Worm (Caenorhabditis elegans) whole organism, L4 larva: Measurements from ENCODE around the gene ZC190.5.
A peak's percentile ranks its signal among the peaks of the same experiment; 100 is the strongest.

Experiments
- D1046.2 ChIP-seq: fragments of 200-800 bp; sonication (Bioruptor generic); IDR thresholded peaks from 2 replicates; pipeline ENCODE4 v1.3.6; 2022; ENCODE audit warnings: missing genetic modification characterization, missing compliant biosample characterization
- F10B5.3 ChIP-seq: sonication (generic microtip); optimal IDR thresholded peaks from 2 replicates; lab custom pipeline; 2016; ENCODE audit warnings: mild to moderate bottlenecking, missing genetic modification characterization, missing compliant biosample characterization
- F44E2.7 ChIP-seq: fragments of 200-800 bp; sonication (Bioruptor generic); IDR thresholded peaks from 2 replicates; pipeline ENCODE4 v2.1.2; 2022; ENCODE audit warnings: missing genetic modification characterization, missing compliant biosample characterization
- F49E8.2 ChIP-seq: sonication (generic microtip); optimal IDR thresholded peaks from 2 replicates; lab custom pipeline; 2016; ENCODE audit warnings: missing compliant biosample characterization, mild to moderate bottlenecking, missing genetic modification characterization, borderline replicate concordance
- T20F7.1 ChIP-seq: fragments of 200-800 bp; sonication (Bioruptor generic); optimal IDR thresholded peaks from 2 replicates; lab custom pipeline; 2018; ENCODE audit warnings: mild to moderate bottlenecking, missing genetic modification characterization, missing compliant biosample characterization
- T26A8.4 ChIP-seq: fragments of 200-800 bp; sonication (Bioruptor generic); IDR thresholded peaks from 2 replicates; pipeline ENCODE4 v1.3.6; 2022; ENCODE audit warnings: missing genetic modification characterization, missing compliant biosample characterization
- Y105C5A.15 ChIP-seq: fragments of 200-800 bp; sonication (Bioruptor generic); IDR thresholded peaks from 2 replicates; pipeline ENCODE4 v1.3.6; 2022; ENCODE audit warnings: missing genetic modification characterization, missing compliant biosample characterization
- ZK546.5 ChIP-seq, 2 experiments: sonication (generic microtip); optimal IDR thresholded peaks; 2 replicates each; lab custom pipeline; 2017; ENCODE audit warnings: missing biosample characterization in 2 of 2, missing genetic modification characterization in 2 of 2
- attf-4 ChIP-seq: sonication (generic microtip); optimal IDR thresholded peaks from 3 replicates; lab custom pipeline; 2017; ENCODE audit warnings: missing biosample characterization, missing genetic modification characterization
- ceh-28 ChIP-seq: fragments of 150-350 bp; optimal IDR thresholded peaks from 2 replicates; lab custom pipeline; 2014; ENCODE audit warnings: missing biosample characterization, missing genetic modification reagents, missing genetic modification characterization
- ces-1 ChIP-seq: fragments of 150-350 bp; sonication (generic microtip); optimal IDR thresholded peaks from 4 replicates; lab custom pipeline; 2014; ENCODE audit warnings: missing biosample characterization, missing genetic modification reagents, missing genetic modification characterization
- daf-16 ChIP-seq, 3 experiments: sonication (generic microtip); optimal IDR thresholded peaks; 2 replicates each; lab custom pipeline; 2016 to 2017; ENCODE audit warnings: missing genetic modification characterization in 3 of 3, missing genetic modification reagents in 3 of 3, mild to moderate bottlenecking in 2 of 3, missing compliant biosample characterization in 2 of 3, missing biosample characterization in 1 of 3, moderate library complexity in 1 of 3
- dmd-6 ChIP-seq: fragments of 200-800 bp; sonication (Bioruptor generic); IDR thresholded peaks from 2 replicates; pipeline ENCODE4 v1.3.6; 2022; ENCODE audit warnings: missing genetic modification reagents, missing genetic modification characterization, missing compliant biosample characterization
- dmd-8 ChIP-seq: fragments of 200-800 bp; sonication (Bioruptor generic); IDR thresholded peaks from 2 replicates; pipeline ENCODE4 v1.3.6; 2022; ENCODE audit warnings: missing genetic modification characterization, missing compliant biosample characterization
- duxl-1 ChIP-seq: sonication (generic microtip); optimal IDR thresholded peaks from 2 replicates; lab custom pipeline; 2016; ENCODE audit warnings: mild to moderate bottlenecking, missing genetic modification characterization, moderate library complexity, missing compliant biosample characterization; ENCODE audit not compliant: poor library complexity
- dve-1 ChIP-seq: sonication (generic microtip); optimal IDR thresholded peaks from 2 replicates; lab custom pipeline; 2017; ENCODE audit warnings: antibody characterized with exemption, mild to moderate bottlenecking, missing genetic modification characterization, missing compliant biosample characterization; ENCODE audit not compliant: insufficient read depth
- egl-27 ChIP-seq: sonication (generic microtip); optimal IDR thresholded peaks from 3 replicates; lab custom pipeline; 2017; ENCODE audit warnings: missing biosample characterization, missing genetic modification reagents, missing genetic modification characterization
- hif-1 ChIP-seq, 2 experiments: sonication (generic microtip); optimal IDR thresholded peaks; 2 replicates each; lab custom pipeline; 2016 to 2017; ENCODE audit warnings: missing compliant biosample characterization in 2 of 2, missing genetic modification characterization in 2 of 2, missing genetic modification reagents in 2 of 2, missing genotype in 2 of 2, mild to moderate bottlenecking in 1 of 2
- hlh-11 ChIP-seq: fragments of 200-800 bp; sonication (Bioruptor generic); optimal IDR thresholded peaks from 2 replicates; lab custom pipeline; 2018; ENCODE audit warnings: mild to moderate bottlenecking, missing genetic modification characterization, missing compliant biosample characterization
- hlh-30 ChIP-seq: sonication (generic microtip); optimal IDR thresholded peaks from 2 replicates; lab custom pipeline; 2017; ENCODE audit warnings: antibody characterized with exemption, mild to moderate bottlenecking, missing genetic modification characterization, missing compliant biosample characterization; ENCODE audit not compliant: insufficient read depth
- hmg-1.1 ChIP-seq: fragments of 200-800 bp; sonication (Bioruptor generic); IDR thresholded peaks from 2 replicates; pipeline ENCODE4 v1.3.6; 2022; ENCODE audit warnings: missing genetic modification reagents, missing genetic modification characterization, missing compliant biosample characterization
- lin-1 ChIP-seq: fragments of 200-800 bp; sonication (Bioruptor generic); IDR thresholded peaks from 2 replicates; pipeline ENCODE4 v1.3.6; 2022; ENCODE audit warnings: missing genetic modification reagents, missing genetic modification characterization, missing compliant biosample characterization
- lin-29 ChIP-seq: fragments of 200-800 bp; sonication (Bioruptor generic); IDR thresholded peaks from 2 replicates; pipeline ENCODE4 v1.3.6; 2022; ENCODE audit warnings: missing genetic modification reagents, missing genetic modification characterization, missing compliant biosample characterization
- lin-39 ChIP-seq: fragments of 150-350 bp; optimal IDR thresholded peaks from 2 replicates; lab custom pipeline; 2014; ENCODE audit warnings: missing biosample characterization, missing genetic modification reagents, missing genetic modification characterization
- madf-5 ChIP-seq, 2 experiments: fragments of 200-800 bp; sonication (Bioruptor generic); IDR thresholded peaks; 2 replicates each; pipeline ENCODE4 v1.3.6; 2022; ENCODE audit warnings: missing compliant biosample characterization in 2 of 2, missing genetic modification characterization in 2 of 2
- mes-2 ChIP-seq: sonication (generic microtip); optimal IDR thresholded peaks from 2 replicates; lab custom pipeline; 2016; ENCODE audit warnings: missing genotype, mild to moderate bottlenecking, missing genetic modification characterization, missing compliant biosample characterization; ENCODE audit not compliant: poor library complexity, severe bottlenecking
- mxl-2 ChIP-seq: fragments of 200-800 bp; sonication (Bioruptor generic); conservative IDR thresholded peaks from 2 replicates; pipeline ENCODE4 v1.3.6; 2022; ENCODE audit warnings: missing genetic modification reagents, missing genetic modification characterization, missing compliant biosample characterization
- mxl-3 ChIP-seq: fragments of 200-800 bp; sonication (Bioruptor generic); optimal IDR thresholded peaks from 2 replicates; lab custom pipeline; 2018; ENCODE audit warnings: mild to moderate bottlenecking, missing genetic modification characterization, missing compliant biosample characterization
- nhr-102 ChIP-seq: sonication (generic microtip); optimal IDR thresholded peaks from 2 replicates; lab custom pipeline; 2016; ENCODE audit warnings: mild to moderate bottlenecking, missing genetic modification characterization, moderate library complexity, missing compliant biosample characterization
- nhr-111 ChIP-seq: fragments of 200-800 bp; sonication (Bioruptor generic); optimal IDR thresholded peaks from 2 replicates; lab custom pipeline; 2018; ENCODE audit warnings: mild to moderate bottlenecking, missing genetic modification characterization, missing compliant biosample characterization
- nhr-237 ChIP-seq: sonication (generic microtip); optimal IDR thresholded peaks from 2 replicates; lab custom pipeline; 2017; ENCODE audit warnings: missing biosample characterization, missing genetic modification characterization
- nhr-25 ChIP-seq: sonication (generic microtip); optimal IDR thresholded peaks from 2 replicates; lab custom pipeline; 2017; ENCODE audit warnings: missing genetic modification characterization, mild to moderate bottlenecking, missing compliant biosample characterization, antibody characterized with exemption, moderate library complexity, borderline replicate concordance; ENCODE audit not compliant: insufficient read depth
- nhr-41 ChIP-seq: fragments of 200-800 bp; sonication (Bioruptor generic); IDR thresholded peaks from 2 replicates; pipeline ENCODE4 v1.3.6; 2022; ENCODE audit warnings: missing genetic modification reagents, missing genetic modification characterization, missing compliant biosample characterization
- nhr-48 ChIP-seq: sonication (generic microtip); optimal IDR thresholded peaks from 2 replicates; lab custom pipeline; 2016; ENCODE audit warnings: mild to moderate bottlenecking, missing genetic modification characterization, missing compliant biosample characterization
- nhr-6 ChIP-seq: fragments of 150-350 bp; optimal IDR thresholded peaks from 2 replicates; lab custom pipeline; 2014; ENCODE audit warnings: missing biosample characterization, missing genetic modification characterization
- pha-4 ChIP-seq, 2 experiments: fragments of 150-350 bp in 1 of 2; fragments of 200-800 bp in 1 of 2; sonication (Bioruptor generic) in 1 of 2; IDR thresholded peaks in 1 of 2; optimal IDR thresholded peaks in 1 of 2; 2 replicates each; pipeline versions ENCODE4 v1.3.6 to Lab custom; 2014 to 2022; ENCODE audit warnings: missing genetic modification characterization in 2 of 2, missing genetic modification reagents in 2 of 2, missing biosample characterization in 1 of 2, missing compliant biosample characterization in 1 of 2
- saeg-2 ChIP-seq: fragments of 200-800 bp; sonication (Bioruptor generic); IDR thresholded peaks from 2 replicates; pipeline ENCODE4 v1.3.6; 2022; ENCODE audit warnings: missing genetic modification reagents, missing genetic modification characterization, missing compliant biosample characterization
- set-16 ChIP-seq: fragments of 200-800 bp; sonication (Bioruptor generic); IDR thresholded peaks from 2 replicates; pipeline ENCODE4 v1.3.6; 2022; ENCODE audit warnings: missing genetic modification reagents, missing genetic modification characterization, missing compliant biosample characterization
- tag-97 ChIP-seq: fragments of 200-800 bp; sonication (Bioruptor generic); IDR thresholded peaks from 2 replicates; pipeline ENCODE4 v1.3.6; 2022; ENCODE audit warnings: missing genetic modification characterization, missing compliant biosample characterization
- tra-1 ChIP-seq: fragments of 200-800 bp; sonication (Bioruptor generic); IDR thresholded peaks from 2 replicates; pipeline ENCODE4 v1.3.6; 2022; ENCODE audit warnings: missing genetic modification reagents, missing genetic modification characterization, missing compliant biosample characterization
- unc-39 ChIP-seq: sonication (generic microtip); optimal IDR thresholded peaks from 2 replicates; lab custom pipeline; 2017; ENCODE audit warnings: missing biosample characterization, missing genetic modification characterization
- unc-62 ChIP-seq, 3 experiments: fragments of 150-350 bp in 1 of 3; sonication (generic microtip); optimal IDR thresholded peaks in 2 of 3; peaks in 1 of 3; 1 replicate in 1 of 3; 2 replicates in 2 of 3; lab custom pipeline; 2014 to 2017; ENCODE audit warnings: missing biosample characterization in 3 of 3, missing genetic modification characterization in 3 of 3, missing genetic modification reagents in 3 of 3, missing genotype in 1 of 3
- vab-7 ChIP-seq: fragments of 200-800 bp; sonication (Bioruptor generic); IDR thresholded peaks from 2 replicates; pipeline ENCODE4 v1.3.6; 2022; ENCODE audit warnings: missing genetic modification reagents, missing genetic modification characterization, missing compliant biosample characterization
- zfp-2 ChIP-seq: sonication (generic microtip); optimal IDR thresholded peaks from 2 replicates; lab custom pipeline; 2016; ENCODE audit warnings: mild to moderate bottlenecking, missing genetic modification characterization, missing compliant biosample characterization
- zip-11 ChIP-seq: fragments of 200-800 bp; sonication (Bioruptor generic); IDR thresholded peaks from 2 replicates; pipeline ENCODE4 v1.3.6; 2022; ENCODE audit warnings: missing genetic modification characterization, missing compliant biosample characterization
- zip-2 ChIP-seq: fragments of 150-350 bp; optimal IDR thresholded peaks from 2 replicates; lab custom pipeline; 2014; ENCODE audit warnings: missing biosample characterization, missing genetic modification characterization
- ztf-7 ChIP-seq: fragments of 150-350 bp; optimal IDR thresholded peaks from 2 replicates; lab custom pipeline; 2014; ENCODE audit warnings: missing biosample characterization, missing genetic modification characterization

Gene ZC190.5

ce11 chrV:8661241-8661954 lies 12.0 kb downstream of the ZC190.5 start:
- TF ChIP-seq tag-97 (GFP tag; lab: Robert Waterston, UW) (no peak), T20F7.1 (no peak), lin-1 (GFP tag; lab: Robert Waterston, UW) (peak; percentile 80; the same call in 1 of the 2 replicates), tra-1 (peak; percentile 76), dmd-6 (GFP tag; lab: Robert Waterston, UW) (peak; percentile 89), saeg-2 (GFP tag; lab: Robert Waterston, UW) (no peak), zip-11 (no peak), F44E2.7 (no peak), duxl-1 (tag; lab: Kevin White, UChicago) (no peak), ces-1 (GFP tag; lab: Kevin White, UChicago) (no peak), ztf-7 (no peak), hlh-11 (tag; lab: Kevin White, UChicago) (peak; percentile 86), attf-4 (tag; lab: Kevin White, UChicago) (no peak), nhr-111 (GFP tag; lab: Kevin White, UChicago) (no peak), hlh-30 (tag; lab: Kevin White, UChicago) (peak; percentile 84), Y105C5A.15 (GFP tag; lab: Robert Waterston, UW) (no peak), zfp-2 (tag; lab: Kevin White, UChicago) (no peak), madf-5 (GFP tag; IDR thresholded peaks at IDR 0.05; lab: Robert Waterston, UW) (no peak), nhr-237 (tag; lab: Kevin White, UChicago) (no peak), F49E8.2 (no peak), lin-39 (tag; lab: Kevin White, UChicago) (no peak), D1046.2 (GFP tag; lab: Robert Waterston, UW) (peak; percentile 12; the same call in 1 of the 2 replicates), T26A8.4 (GFP tag; lab: Robert Waterston, UW) (0 out of 2 replicates have a peak, but pooled peaks have one; percentile 27), mxl-2 (GFP tag; lab: Robert Waterston, UW) (no peak), set-16 (peak; percentile 21; the same call in 1 of the 2 replicates), nhr-48 (peak; percentile 69), egl-27 (tag; lab: Kevin White, UChicago) (no peak), zip-2 (tag; lab: Kevin White, UChicago) (no peak), dve-1 (tag; lab: Kevin White, UChicago) (peak; percentile 82), nhr-25 (peak; percentile 36), hif-1 (tag; optimal IDR thresholded peaks at IDR 0.05; lab: Kevin White, UChicago) (no peak), mxl-3 (peak; percentile 13), unc-39 (tag; lab: Kevin White, UChicago) (no peak), dmd-8 (GFP tag; lab: Robert Waterston, UW) (no peak), pha-4 (GFP tag; IDR thresholded peaks at IDR 0.05; lab: Robert Waterston, UW) (no peak), pha-4 (tag; optimal IDR thresholded peaks at IDR 0.05; lab: Kevin White, UChicago) (no peak), unc-62 (GFP tag; optimal IDR thresholded peaks at IDR 0.05 in 1 of 2; lab: Kevin White, UChicago) (peak; percentile 32 to 35), unc-62 (tag; optimal IDR thresholded peaks at IDR 0.05; lab: Kevin White, UChicago) (no peak), F10B5.3 (no peak), hmg-1.1 (peak; percentile 32; the same call in 1 of the 2 replicates), ZK546.5 (tag; optimal IDR thresholded peaks at IDR 0.05; lab: Kevin White, UChicago) (no peak), nhr-102 (peak; percentile 54), mes-2 (tag; lab: Kevin White, UChicago) (peak; percentile 51), vab-7 (GFP tag; lab: Robert Waterston, UW) (no peak), nhr-41 (GFP tag; lab: Robert Waterston, UW) (peak; percentile 69), nhr-6 (tag; lab: Kevin White, UChicago) (no peak), daf-16 (GFP tag; optimal IDR thresholded peaks at IDR 0.05; lab: Kevin White, UChicago) (peak in 1 of 2 experiments; percentile 24), daf-16 (tag; optimal IDR thresholded peaks at IDR 0.05; lab: Kevin White, UChicago) (peak; percentile 92), ceh-28 (tag; lab: Kevin White, UChicago) (no peak), lin-29 (GFP tag; lab: Robert Waterston, UW) (no peak)
